Fruit fly (Drosophila melanogaster): Measurements from ENCODE around the gene beta-PheRS.

DNA sequence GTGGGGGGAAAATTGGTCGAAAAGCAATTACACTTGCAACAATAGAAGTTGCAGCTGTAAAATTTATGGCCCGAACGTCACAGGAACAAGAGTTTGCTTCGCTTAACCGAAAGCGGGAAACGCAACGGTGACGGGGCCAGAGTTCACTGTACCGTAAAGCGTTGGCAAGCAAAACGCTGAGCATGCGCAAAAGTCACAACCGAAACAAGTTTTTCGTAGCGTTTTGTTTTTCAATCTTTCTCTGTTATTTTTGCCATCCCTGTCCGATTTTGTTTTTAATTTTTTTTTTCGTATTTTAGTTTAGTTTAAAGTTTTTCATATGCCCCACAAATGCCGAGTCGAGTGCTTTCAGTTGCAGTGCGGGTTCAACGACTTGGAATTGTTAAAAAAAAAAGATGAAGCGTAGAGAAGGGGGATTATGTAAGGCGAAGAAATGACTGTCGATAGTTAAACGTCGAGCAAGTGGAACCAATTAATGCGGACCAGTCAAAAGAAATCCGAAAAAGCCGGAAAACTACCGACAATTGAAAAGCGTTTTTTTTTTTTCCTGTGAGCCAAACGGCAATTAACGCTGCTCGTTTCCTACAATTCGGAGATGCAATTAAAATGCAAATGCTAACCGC is 15.2 kb upstream of the beta-PheRS start:
- TF ChIP-seq lab (GFP tag; optimal IDR thresholded peaks at IDR 0.05) (no peak), CG16779 (GFP tag; IDR thresholded peaks at IDR 0.05) (no peak), hkb (optimal IDR thresholded peaks at IDR 0.05) (no peak), hkb (GFP tag; IDR thresholded peaks at IDR 0.05) (no peak), tup (GFP tag; optimal IDR thresholded peaks at IDR 0.05) (no peak), NfI (GFP tag; optimal IDR thresholded peaks at IDR 0.05) (no peak)

Data from whole organism, embryonic.